Fruit fly (Drosophila melanogaster) whole organism, embryonic: ENCODE measurements around the gene side-IV.

Experiments
- Atf3 ChIP-seq: fragments of 200-800 bp; sonication (Bioruptor generic); optimal IDR thresholded peaks from 3 replicates; lab custom pipeline; 2016; ENCODE audit warnings: missing biosample characterization, missing genetic modification characterization
- Atf6 ChIP-seq: fragments of 200-800 bp; sonication (Bioruptor generic); IDR thresholded peaks from 2 replicates; pipeline ENCODE4 v1.3.6; 2022; ENCODE audit warnings: missing biosample characterization, missing genetic modification characterization
- BEAF-32 ChIP-seq: fragments of 200-800 bp; sonication (Bioruptor generic); optimal IDR thresholded peaks from 3 replicates; lab custom pipeline; 2017; ENCODE audit warnings: missing biosample characterization, missing genetic modification characterization, mild to moderate bottlenecking, moderate library complexity, missing genetic modification reagents
- CG10209 ChIP-seq: fragments of 200-800 bp; sonication (Bioruptor generic); optimal IDR thresholded peaks from 3 replicates; lab custom pipeline; 2017; ENCODE audit warnings: missing biosample characterization, mild to moderate bottlenecking, missing genetic modification characterization, missing genetic modification reagents
- CG10979 ChIP-seq: fragments of 200-800 bp; sonication (Bioruptor generic); optimal IDR thresholded peaks from 2 replicates; lab custom pipeline; 2018; ENCODE audit warnings: missing biosample characterization, mild to moderate bottlenecking, missing genetic modification characterization, moderate library complexity
- CG11085 ChIP-seq: fragments of 200-800 bp; sonication (Bioruptor generic); IDR thresholded peaks from 2 replicates; pipeline ENCODE4 v1.3.6; 2022; ENCODE audit warnings: missing biosample characterization, missing genetic modification characterization
- CG13424 ChIP-seq: fragments of 200-800 bp; sonication (Bioruptor generic); optimal IDR thresholded peaks from 2 replicates; lab custom pipeline; 2019; ENCODE audit warnings: missing biosample characterization, mild to moderate bottlenecking, missing genetic modification characterization, moderate library complexity
- CG13775 ChIP-seq: fragments of 200-800 bp; sonication (Bioruptor generic); optimal IDR thresholded peaks from 3 replicates; lab custom pipeline; 2017; ENCODE audit warnings: missing biosample characterization, mild to moderate bottlenecking, missing genetic modification characterization
- CG15011 ChIP-seq: fragments of 200-800 bp; sonication (Bioruptor generic); optimal IDR thresholded peaks from 3 replicates; lab custom pipeline; 2018; ENCODE audit warnings: missing biosample characterization, mild to moderate bottlenecking, missing genetic modification characterization
- CG15269 ChIP-seq: fragments of 200-800 bp; sonication (Bioruptor generic); optimal IDR thresholded peaks from 2 replicates; lab custom pipeline; 2018; ENCODE audit warnings: missing biosample characterization, mild to moderate bottlenecking, missing genetic modification characterization, moderate library complexity
- CG15696 ChIP-seq: fragments of 200-800 bp; sonication (Bioruptor generic); optimal IDR thresholded peaks from 2 replicates; lab custom pipeline; 2019; ENCODE audit warnings: missing biosample characterization, mild to moderate bottlenecking, missing genetic modification characterization, moderate library complexity
- CG17829 ChIP-seq: fragments of 200-800 bp; optimal IDR thresholded peaks from 2 replicates; lab custom pipeline; 2019; ENCODE audit warnings: missing biosample characterization, mild to moderate bottlenecking, missing genetic modification characterization, moderate library complexity
- CG31365 ChIP-seq: fragments of 200-800 bp; sonication (Bioruptor generic); optimal IDR thresholded peaks from 2 replicates; lab custom pipeline; 2018; ENCODE audit warnings: missing biosample characterization, mild to moderate bottlenecking, missing genetic modification characterization
- CG32772 ChIP-seq: fragments of 200-800 bp; sonication (Bioruptor generic); IDR thresholded peaks from 2 replicates; pipeline ENCODE4 v1.3.6; 2022; ENCODE audit warnings: missing biosample characterization, missing genetic modification characterization
- CG3407 ChIP-seq: fragments of 200-800 bp; sonication (Bioruptor generic); optimal IDR thresholded peaks from 2 replicates; lab custom pipeline; 2018; ENCODE audit warnings: missing biosample characterization, mild to moderate bottlenecking, missing genetic modification characterization
- CG34376 ChIP-seq: fragments of 200-800 bp; sonication (Bioruptor generic); optimal IDR thresholded peaks from 2 replicates; lab custom pipeline; 2018; ENCODE audit warnings: missing biosample characterization, mild to moderate bottlenecking, missing genetic modification characterization
- CG3847 ChIP-seq: fragments of 200-800 bp; sonication (Bioruptor generic); IDR thresholded peaks from 2 replicates; pipeline ENCODE4 v1.3.6; 2022; ENCODE audit warnings: missing biosample characterization, missing genetic modification characterization
- CG4424 ChIP-seq: fragments of 200-800 bp; sonication (Bioruptor generic); optimal IDR thresholded peaks from 3 replicates; lab custom pipeline; 2016; ENCODE audit warnings: missing biosample characterization, missing genetic modification characterization
- CG4730 ChIP-seq: fragments of 200-800 bp; sonication (Bioruptor generic); IDR thresholded peaks from 2 replicates; pipeline ENCODE4 v1.3.6; 2022; ENCODE audit warnings: missing biosample characterization, missing genetic modification characterization
- CG8290 ChIP-seq, 3 experiments: fragments of 200-800 bp; sonication (Bioruptor generic); optimal IDR thresholded peaks; 2 replicates each; lab custom pipeline; 2016 to 2019; ENCODE audit warnings: missing biosample characterization in 3 of 3, missing genetic modification characterization in 3 of 3, mild to moderate bottlenecking in 2 of 3, moderate library complexity in 1 of 3
- Dbx ChIP-seq: fragments of 200-800 bp; sonication (Bioruptor generic); IDR thresholded peaks from 3 replicates; pipeline ENCODE4 v1.3.6; 2022; ENCODE audit warnings: missing biosample characterization, missing genetic modification characterization
- ERR ChIP-seq: fragments of 200-800 bp; sonication (Bioruptor generic); optimal IDR thresholded peaks from 2 replicates; lab custom pipeline; 2016; ENCODE audit warnings: missing biosample characterization, missing genetic modification characterization
- Elba2 ChIP-seq: fragments of 200-800 bp; sonication (Bioruptor generic); optimal IDR thresholded peaks from 3 replicates; lab custom pipeline; 2016; ENCODE audit warnings: missing biosample characterization, missing genetic modification characterization
- HLH4C ChIP-seq: fragments of 200-800 bp; sonication (Bioruptor generic); IDR thresholded peaks from 3 replicates; pipeline ENCODE4 v1.3.6; 2022; ENCODE audit warnings: missing biosample characterization, missing genetic modification characterization; ENCODE audit not compliant: partially characterized antibody
- HLH54F ChIP-seq: fragments of 200-800 bp; sonication (Bioruptor generic); optimal IDR thresholded peaks from 3 replicates; lab custom pipeline; 2016; ENCODE audit warnings: missing biosample characterization, missing genetic modification characterization
- Hmr ChIP-seq: fragments of 200-800 bp; sonication (Bioruptor generic); optimal IDR thresholded peaks from 3 replicates; lab custom pipeline; 2017; ENCODE audit warnings: mild to moderate bottlenecking, missing biosample characterization, missing genetic modification reagents, missing genetic modification characterization
- Hr78 ChIP-seq, 2 experiments: fragments of 200-800 bp in 1 of 2; fragments of >200 bp in 1 of 2; sonication (Bioruptor generic) in 1 of 2; optimal IDR thresholded peaks; 2 replicates each; lab custom pipeline; 2017 to 2019; ENCODE audit warnings: missing biosample characterization in 2 of 2, missing genetic modification characterization in 2 of 2, mild to moderate bottlenecking in 1 of 2, moderate library complexity in 1 of 2
- NK7.1 ChIP-seq: fragments of 200-800 bp; sonication (Bioruptor generic); optimal IDR thresholded peaks from 3 replicates; lab custom pipeline; 2016; ENCODE audit warnings: missing biosample characterization, missing genetic modification characterization
- Rfx ChIP-seq: fragments of 200-800 bp; sonication (Bioruptor generic); IDR thresholded peaks from 2 replicates; pipeline ENCODE4 v1.3.6; 2022; ENCODE audit warnings: missing biosample characterization, missing genetic modification characterization
- Sox100B ChIP-seq: fragments of 200-800 bp; sonication (Bioruptor generic); optimal IDR thresholded peaks from 3 replicates; lab custom pipeline; 2018; ENCODE audit warnings: missing biosample characterization, mild to moderate bottlenecking, missing genetic modification characterization
- Taf1 ChIP-seq: fragments of 200-800 bp; sonication (Bioruptor generic); IDR thresholded peaks from 2 replicates; pipeline ENCODE4 v1.3.6; 2022; ENCODE audit warnings: missing biosample characterization, missing genetic modification characterization
- YL-1 ChIP-seq: fragments of 200-800 bp; sonication (Bioruptor generic); optimal IDR thresholded peaks from 3 replicates; lab custom pipeline; 2017; ENCODE audit warnings: missing biosample characterization, mild to moderate bottlenecking, missing genetic modification characterization
- az2 ChIP-seq: fragments of 200-800 bp; sonication (Bioruptor generic); optimal IDR thresholded peaks from 3 replicates; lab custom pipeline; 2016; ENCODE audit warnings: missing biosample characterization, missing genetic modification characterization
- bcd ChIP-seq: fragments of 200-800 bp; sonication (Bioruptor generic); optimal IDR thresholded peaks from 2 replicates; lab custom pipeline; 2017; ENCODE audit warnings: missing biosample characterization, mild to moderate bottlenecking, missing genetic modification characterization
- cwo ChIP-seq: fragments of 200-800 bp; sonication (Bioruptor generic); optimal IDR thresholded peaks from 3 replicates; lab custom pipeline; 2017; ENCODE audit warnings: missing biosample characterization, missing genetic modification characterization, mild to moderate bottlenecking, moderate library complexity, missing genetic modification reagents
- grau ChIP-seq: fragments of 200-800 bp; optimal IDR thresholded peaks from 3 replicates; lab custom pipeline; 2019; ENCODE audit warnings: missing biosample characterization, mild to moderate bottlenecking, missing genetic modification characterization, moderate library complexity
- lmd ChIP-seq: fragments of 200-800 bp; sonication (Bioruptor generic); IDR thresholded peaks from 2 replicates; pipeline ENCODE4 v1.3.6; 2022; ENCODE audit warnings: missing biosample characterization, missing genetic modification characterization
- nerfin-1 ChIP-seq: fragments of 200-800 bp; sonication (Bioruptor generic); optimal IDR thresholded peaks from 3 replicates; lab custom pipeline; 2019; ENCODE audit warnings: missing biosample characterization, mild to moderate bottlenecking, missing genetic modification characterization, moderate library complexity
- oc ChIP-seq: fragments of 200-800 bp; sonication (Bioruptor generic); optimal IDR thresholded peaks from 2 replicates; lab custom pipeline; 2018; ENCODE audit warnings: missing biosample characterization, mild to moderate bottlenecking, missing genetic modification characterization, moderate library complexity
- ranshi ChIP-seq: fragments of 200-800 bp; sonication (Bioruptor generic); IDR thresholded peaks from 2 replicates; pipeline ENCODE4 v1.3.6; 2022; ENCODE audit warnings: missing biosample characterization, missing genetic modification characterization
- ro ChIP-seq: fragments of 200-800 bp; sonication (Bioruptor generic); IDR thresholded peaks from 2 replicates; pipeline ENCODE4 v1.3.6; 2022; ENCODE audit warnings: missing biosample characterization, missing genetic modification characterization
- salm ChIP-seq: fragments of 200-800 bp; sonication (Bioruptor generic); optimal IDR thresholded peaks from 2 replicates; lab custom pipeline; 2018; ENCODE audit warnings: missing biosample characterization, mild to moderate bottlenecking, missing genetic modification characterization
- shn ChIP-seq: fragments of 200-800 bp; sonication (Bioruptor generic); optimal IDR thresholded peaks from 3 replicates; lab custom pipeline; 2016; ENCODE audit warnings: missing biosample characterization, missing genetic modification characterization
- slbo ChIP-seq: fragments of 200-800 bp; sonication (Bioruptor generic); IDR thresholded peaks from 2 replicates; pipeline ENCODE4 v1.3.6; 2022; ENCODE audit warnings: missing biosample characterization, missing genetic modification characterization
- sug ChIP-seq: fragments of 200-800 bp; optimal IDR thresholded peaks from 2 replicates; lab custom pipeline; 2019; ENCODE audit warnings: missing biosample characterization, mild to moderate bottlenecking, missing genetic modification characterization, moderate library complexity
- tna ChIP-seq: fragments of 200-800 bp; sonication (Bioruptor generic); IDR thresholded peaks from 2 replicates; pipeline ENCODE4 v1.3.6; 2022; ENCODE audit warnings: missing biosample characterization, missing genetic modification characterization; ENCODE audit not compliant: partially characterized antibody
- ttk ChIP-seq: fragments of 200-800 bp; sonication (Bioruptor generic); IDR thresholded peaks from 2 replicates; pipeline ENCODE4 v2.1.2; 2022; ENCODE audit warnings: missing biosample characterization, missing genetic modification characterization
- wek ChIP-seq: fragments of 200-800 bp; sonication (Bioruptor generic); optimal IDR thresholded peaks from 3 replicates; lab custom pipeline; 2018; ENCODE audit warnings: missing biosample characterization, mild to moderate bottlenecking, missing genetic modification characterization, moderate library complexity

The side-IV gene

DNA sequence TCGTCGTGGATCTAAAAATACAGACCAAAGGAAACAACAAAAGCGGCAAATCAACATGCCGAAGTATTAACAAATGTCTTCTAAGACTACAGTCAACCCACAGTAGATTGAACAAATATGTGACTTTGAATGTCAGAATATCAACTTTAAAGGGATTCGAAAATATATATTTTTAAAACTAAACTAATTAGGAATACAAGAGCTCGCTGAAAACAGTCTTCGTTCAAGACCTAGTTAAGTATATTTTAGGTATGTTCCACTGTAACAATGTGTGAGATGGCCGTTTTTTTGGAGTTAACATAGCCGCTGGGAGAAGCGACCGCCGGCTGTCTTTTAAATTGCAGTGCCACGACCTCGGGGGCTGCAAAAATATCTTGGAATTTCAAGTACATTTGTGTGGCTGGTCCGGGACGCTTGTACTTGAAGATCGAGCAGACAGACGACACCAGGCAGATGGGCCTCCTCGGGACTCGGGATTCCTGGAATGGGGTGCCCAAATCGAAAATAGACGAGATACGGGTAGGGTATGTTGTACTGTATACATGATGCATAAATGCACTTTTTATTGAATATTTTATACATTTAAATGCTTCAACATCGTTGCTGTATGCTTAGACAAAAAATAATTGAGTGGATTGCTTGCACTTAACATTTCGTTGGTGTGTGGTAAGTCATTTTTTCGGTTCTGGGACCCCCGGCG lies 21.9 kb upstream of the side-IV start (continued):
- TF ChIP-seq Taf1 (GFP tag; lab: Robert Waterston, UW) = 0 out of 2 replicates have a peak, but pooled peaks have one; percentile 35
- TF ChIP-seq BEAF-32 = no peak
- TF ChIP-seq ranshi (GFP tag; lab: Robert Waterston, UW) = peak; percentile 64; the same call in 1 of the 2 replicates
- TF ChIP-seq Atf3 (GFP tag; lab: Kevin White, UChicago) = peak; percentile 32
- peak; percentile 59 for TF ChIP-seq CG4730 (GFP tag; lab: Robert Waterston, UW)
- peak; percentile 62 for TF ChIP-seq nerfin-1
- peak; percentile 62 for TF ChIP-seq bcd (GFP tag; lab: Kevin White, UChicago)
- TF ChIP-seq CG10979 (tag; lab: Kevin White, UChicago) = peak; percentile 81
- peak; percentile 69 for TF ChIP-seq ttk (GFP tag; lab: Robert Waterston, UW)
- TF ChIP-seq Elba2 (GFP tag; lab: Kevin White, UChicago) = peak; percentile 7
- TF ChIP-seq grau = peak; percentile 98
- no peak for TF ChIP-seq tna (GFP tag; lab: Robert Waterston, UW)
- peak; percentile 25 for TF ChIP-seq shn (GFP tag; lab: Kevin White, UChicago)
- peak; percentile 78 for TF ChIP-seq CG15696
- TF ChIP-seq lmd (GFP tag; lab: Robert Waterston, UW) = peak; percentile 51
- peak; percentile 28 for TF ChIP-seq Hmr
- TF ChIP-seq Rfx (GFP tag; lab: Robert Waterston, UW) = peak; percentile 55
- no peak for TF ChIP-seq sug (tag; lab: Kevin White, UChicago)
- TF ChIP-seq CG34376 (GFP tag; lab: Kevin White, UChicago) = no peak
- TF ChIP-seq CG31365 = peak; percentile 6
- TF ChIP-seq Sox100B (GFP tag; lab: Kevin White, UChicago) = peak; percentile 46
- peak; percentile 68 for TF ChIP-seq CG4424 (GFP tag; lab: Kevin White, UChicago)
- TF ChIP-seq oc (tag; lab: Kevin White, UChicago) = peak; percentile 30
- peak; percentile 43; the same call in 1 of the 3 replicates for TF ChIP-seq Dbx (GFP tag; lab: Robert Waterston, UW)
- TF ChIP-seq Atf6 (GFP tag; lab: Robert Waterston, UW) = peak; percentile 32; the same call in 1 of the 2 replicates
- TF ChIP-seq YL-1 (GFP tag; lab: Kevin White, UChicago) = no peak
- peak; percentile 71 for TF ChIP-seq CG13424 (tag; lab: Kevin White, UChicago)
- peak; percentile 51 for TF ChIP-seq CG10209 (GFP tag; lab: Kevin White, UChicago)
- TF ChIP-seq CG3847 (GFP tag; lab: Robert Waterston, UW) = peak; percentile 50; the same call in 1 of the 2 replicates
- TF ChIP-seq ERR (GFP tag; lab: Kevin White, UChicago) = no peak
- peak; percentile 71 for TF ChIP-seq slbo (GFP tag; lab: Robert Waterston, UW)
- TF ChIP-seq wek (GFP tag; lab: Kevin White, UChicago) = peak; percentile 4
- peak; percentile 44; the same call in 1 of the 2 replicates for TF ChIP-seq ro
- TF ChIP-seq az2 = peak; percentile 69
- peak; percentile 29 for TF ChIP-seq CG3407
- peak; percentile 42 for TF ChIP-seq cwo
- 0 out of 2 replicates have a peak, but pooled peaks have one; percentile 15 for TF ChIP-seq CG11085 (GFP tag; lab: Robert Waterston, UW)
- peak; percentile 55 for TF ChIP-seq HLH54F (GFP tag; lab: Kevin White, UChicago)
- TF ChIP-seq CG15269 (tag; lab: Kevin White, UChicago) = peak; percentile 71
- peak in 1 of 2 experiments; percentile 40 for TF ChIP-seq Hr78 (GFP tag; optimal IDR thresholded peaks at IDR 0.05; lab: Kevin White, UChicago)
- peak; percentile 79 for TF ChIP-seq CG17829 (tag; lab: Kevin White, UChicago)
- peak; percentile 55 for TF ChIP-seq salm (tag; lab: Kevin White, UChicago)
- no peak for TF ChIP-seq NK7.1
- no peak for TF ChIP-seq HLH4C (GFP tag; lab: Robert Waterston, UW)
- TF ChIP-seq CG13775 (GFP tag; lab: Kevin White, UChicago) = peak; percentile 42
- peak; percentile 59; the same call in 1 of the 2 replicates for TF ChIP-seq CG32772 (GFP tag; lab: Robert Waterston, UW)
- peak; percentile 7 for TF ChIP-seq CG8290 (GFP tag; optimal IDR thresholded peaks at IDR 0.05; lab: Kevin White, UChicago)
- peak in 1 of 2 experiments; percentile 33 for TF ChIP-seq CG8290 (tag; optimal IDR thresholded peaks at IDR 0.05; lab: Kevin White, UChicago)
- peak; percentile 1 for TF ChIP-seq CG15011 (GFP tag; lab: Kevin White, UChicago)
